Worm (Caenorhabditis elegans): Measurements from ENCODE around the gene F54E4.2.

Gene F54E4.2

DNA sequence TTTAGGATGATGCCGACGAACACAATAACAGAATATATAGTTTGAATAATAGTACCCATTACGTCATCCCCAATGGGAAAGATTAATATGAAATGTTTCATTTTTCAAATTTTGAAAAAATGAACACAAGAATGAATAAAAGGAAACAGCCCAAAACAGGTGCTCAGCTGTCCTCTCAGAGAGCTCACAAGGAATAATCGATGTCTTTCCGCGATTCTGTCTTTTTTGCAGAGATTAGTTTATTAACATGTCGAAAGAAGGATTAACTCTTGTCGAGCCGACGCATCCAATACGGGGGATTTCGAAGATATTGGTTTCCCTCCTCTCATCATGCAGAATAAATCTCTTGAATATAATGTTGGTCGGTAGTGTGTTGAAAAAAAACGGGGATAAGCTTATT is at the start of gene F54E4.2:
Gene F54E4.2 (minus strand): TSS at position 101 of the 400 bp plus-strand sequence.
- TF ChIP-seq unc-62 (GFP tag; optimal IDR thresholded peaks at IDR 0.05), result no peak

- no peak for TF ChIP-seq unc-62 (GFP tag; optimal IDR thresholded peaks at IDR 0.05)
Observed at ce11 chrX:14674028-14674427, 45.3 kb upstream of the F54E4.2 start, which contains the start of gene slt-1. TSS of gene slt-1 (plus strand) at chrX:14674328.

DNA sequence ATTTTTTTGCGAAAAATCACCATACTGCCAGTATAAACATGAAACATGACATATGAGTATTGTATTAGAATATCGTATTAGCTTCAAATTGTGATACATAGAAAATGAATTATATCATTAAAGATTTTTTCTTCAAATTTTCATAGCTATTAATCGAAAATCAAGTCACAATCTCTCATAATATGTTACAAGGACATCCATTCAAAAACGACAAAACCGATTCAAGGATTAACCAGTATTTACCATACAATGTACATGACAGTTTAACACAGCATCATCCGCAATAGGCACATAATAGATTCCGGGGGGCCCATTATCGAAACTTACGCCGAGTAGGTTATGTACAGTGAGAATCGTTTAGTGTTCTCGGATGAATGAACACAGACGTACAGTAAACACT is 42.6 kb upstream of the F54E4.2 start:
- no peak for TF ChIP-seq unc-62 (GFP tag; optimal IDR thresholded peaks at IDR 0.05)

DNA sequence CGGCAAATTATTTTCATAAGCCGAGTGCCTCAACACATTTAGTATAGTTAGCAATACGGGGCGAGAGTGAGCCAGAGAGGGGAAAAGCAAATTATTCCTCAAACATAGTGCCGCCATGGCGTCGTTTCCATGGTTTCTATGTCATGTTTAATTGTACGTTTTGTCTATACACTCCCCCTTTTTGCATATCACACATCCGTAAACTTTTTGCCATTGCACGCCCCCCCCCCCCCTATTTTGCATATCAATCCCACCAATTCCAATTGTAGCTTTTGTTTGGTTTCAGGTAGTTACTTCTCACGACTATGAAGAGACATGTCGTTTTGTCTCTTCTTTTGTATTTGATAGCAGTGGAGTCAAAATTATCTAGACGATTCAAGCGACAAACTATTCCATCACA is 35.3 kb upstream of the F54E4.2 start, which contains the start of gene C26G2.2:
Gene C26G2.2 (plus strand): TSS at position 301 of the 400 bp plus-strand sequence.
- TF ChIP-seq unc-62 (GFP tag; optimal IDR thresholded peaks at IDR 0.05), result no peak

ce11 chrX:14662460-14662859 is 33.7 kb upstream of the F54E4.2 start:
- no peak for TF ChIP-seq unc-62 (GFP tag; optimal IDR thresholded peaks at IDR 0.05)

DNA sequence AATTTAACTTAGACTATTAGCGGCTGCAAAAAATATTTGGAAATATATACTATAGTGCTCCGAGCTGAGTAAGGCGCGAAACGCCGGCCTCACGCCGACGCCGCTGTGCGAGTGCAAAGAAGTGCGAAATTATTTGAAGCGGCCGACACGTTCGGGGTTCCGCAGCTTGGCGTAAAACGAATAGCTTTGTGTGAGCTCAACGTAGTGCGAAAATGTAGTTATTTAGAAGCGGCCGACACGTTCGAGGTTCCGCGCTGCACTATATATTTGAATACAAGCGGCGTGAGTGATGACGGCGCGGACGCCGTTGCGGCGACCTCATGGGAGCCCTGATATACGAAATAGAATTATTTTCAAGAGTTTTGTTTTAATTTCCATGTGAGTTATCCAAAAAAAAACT is 33.2 kb upstream of the F54E4.2 start:
- TF ChIP-seq unc-62 (GFP tag; optimal IDR thresholded peaks at IDR 0.05), result no peak

DNA sequence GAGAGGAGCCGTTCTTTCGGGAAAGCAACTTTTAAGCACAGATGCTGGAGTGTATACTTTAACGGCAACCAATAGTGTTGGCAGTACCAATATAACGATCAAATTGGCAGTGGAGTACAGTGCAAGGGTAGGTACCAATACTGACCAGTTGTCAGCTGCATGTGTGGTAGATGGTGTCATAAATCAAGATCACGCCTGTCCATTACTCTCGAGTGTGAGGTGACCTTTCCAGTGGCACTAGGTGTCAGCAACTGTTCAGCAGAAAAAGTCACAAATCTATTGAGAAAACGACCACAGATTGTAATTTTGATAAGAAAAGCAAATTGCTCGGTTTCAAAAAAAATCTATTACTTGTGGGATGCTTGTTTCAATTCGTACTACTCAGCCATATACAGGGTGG is 30.7 kb upstream of the F54E4.2 start:
- TF ChIP-seq unc-62 (GFP tag; optimal IDR thresholded peaks at IDR 0.05), result no peak

DNA sequence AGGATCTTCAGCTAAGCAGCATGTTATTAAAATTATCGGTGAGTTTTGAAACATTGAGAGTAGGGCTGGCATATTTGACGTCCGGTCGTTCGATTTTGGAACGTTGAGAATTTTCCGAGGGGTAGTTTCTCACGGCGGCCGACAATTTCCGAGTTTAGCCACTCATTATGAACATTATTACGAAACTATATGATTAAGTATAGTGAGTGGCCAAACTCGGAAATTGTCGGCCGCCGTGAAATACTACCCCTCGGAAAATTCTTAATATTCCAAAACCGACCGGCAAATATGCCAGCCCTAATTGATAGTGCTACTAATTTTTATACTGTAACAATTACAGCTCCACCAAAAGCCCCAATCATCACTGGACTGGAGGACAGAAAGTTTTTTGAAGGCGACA is 28.7 kb upstream of the F54E4.2 start:
- TF ChIP-seq unc-62 (GFP tag; optimal IDR thresholded peaks at IDR 0.05), result no peak

ce11 chrX:14654668-14655067 is 26.0 kb upstream of the F54E4.2 start, which contains the start of gene syg-2:
TSS of gene syg-2 (plus strand) at chrX:14654968.
- TF ChIP-seq unc-62 (GFP tag; optimal IDR thresholded peaks at IDR 0.05), result no peak

DNA sequence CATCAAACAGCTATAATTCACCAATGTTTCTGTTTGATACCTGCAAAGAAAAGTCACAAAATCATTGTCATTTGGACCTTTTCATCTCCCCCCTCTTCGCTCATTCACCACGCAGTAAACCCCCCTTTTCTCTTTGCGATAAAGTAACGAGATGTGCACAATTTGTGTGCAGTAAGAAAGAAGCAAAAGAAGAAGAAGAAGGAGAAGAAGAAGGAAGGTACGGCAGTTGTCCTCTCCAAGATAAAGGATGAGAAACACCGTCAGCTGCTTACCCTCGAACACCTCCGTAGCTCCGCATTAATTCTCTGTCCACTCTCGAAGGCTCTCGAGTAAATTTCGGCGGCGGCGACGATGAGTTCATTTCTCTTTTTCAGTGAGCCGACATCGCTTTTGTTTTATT is 24.8 kb upstream of the F54E4.2 start:
- no peak for TF ChIP-seq unc-62 (GFP tag; optimal IDR thresholded peaks at IDR 0.05)

ce11 chrX:14652058-14652457 is 23.3 kb upstream of the F54E4.2 start:
- no peak for TF ChIP-seq unc-62 (GFP tag; optimal IDR thresholded peaks at IDR 0.05)

DNA sequence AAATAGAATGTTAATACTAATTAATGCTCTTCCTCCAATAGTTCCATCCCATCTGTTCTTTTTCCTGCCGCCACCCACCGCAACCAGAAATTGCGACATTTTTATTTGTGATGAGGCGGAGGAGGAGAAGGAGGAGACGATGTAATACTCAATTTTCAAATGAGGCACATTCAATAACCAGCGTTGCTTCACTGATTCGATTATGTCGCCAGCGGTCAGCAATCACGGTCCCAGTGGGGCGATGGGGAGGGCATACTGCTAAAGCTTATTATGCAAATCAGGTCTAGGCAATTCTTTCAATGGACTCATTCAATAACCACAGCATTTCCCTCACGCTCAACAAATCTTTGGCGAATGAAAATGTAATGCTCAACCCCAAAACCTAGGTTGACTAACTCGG is 20.5 kb upstream of the F54E4.2 start:
- no peak for TF ChIP-seq unc-62 (GFP tag; optimal IDR thresholded peaks at IDR 0.05)

DNA sequence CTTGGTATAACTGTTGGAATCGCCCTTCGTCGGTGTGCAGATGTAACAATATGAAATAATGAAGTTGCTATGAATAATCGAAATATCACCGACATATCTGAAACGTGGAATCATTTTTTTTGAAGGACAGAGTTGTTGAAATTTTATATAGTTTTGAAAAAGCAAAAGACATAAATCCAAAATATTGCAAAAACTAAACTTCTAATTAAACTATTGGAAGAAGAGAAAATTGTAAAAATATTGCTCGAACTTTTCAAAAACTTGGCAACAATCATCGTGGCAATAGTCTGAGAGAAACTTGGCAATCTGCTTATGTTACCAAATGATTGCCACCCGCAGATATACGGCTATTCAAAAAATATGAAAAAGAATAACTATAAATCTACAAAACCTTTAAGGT is 16.7 kb upstream of the F54E4.2 start, which contains the start of gene F54E4.4:
Gene F54E4.4 (minus strand): TSS at position 101 of the 400 bp plus-strand sequence.
- TF ChIP-seq unc-62 (GFP tag; optimal IDR thresholded peaks at IDR 0.05), result no peak

DNA sequence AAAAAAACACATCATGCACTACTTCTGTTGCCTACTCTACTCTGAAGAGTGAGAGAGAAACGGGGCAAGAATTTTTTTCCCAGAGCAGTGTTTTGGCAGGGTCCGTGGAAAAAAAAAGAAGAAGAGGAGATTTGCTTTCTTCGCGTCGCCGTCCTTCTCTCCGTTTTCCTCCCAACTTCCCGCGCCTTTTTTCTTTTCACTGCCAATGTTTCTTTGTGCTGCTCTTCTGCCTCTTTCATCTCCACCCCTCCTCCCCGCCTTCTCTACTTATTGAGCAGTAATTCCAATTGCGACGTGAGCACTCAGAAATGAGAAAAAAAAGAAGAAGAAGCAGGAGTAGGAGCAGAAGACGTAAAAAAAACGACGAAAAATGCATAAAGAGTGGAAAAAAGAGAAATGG is 11.2 kb upstream of the F54E4.2 start:
- no peak for TF ChIP-seq unc-62 (GFP tag; optimal IDR thresholded peaks at IDR 0.05)

ce11 chrX:14637445-14637844 is 8.7 kb upstream of the F54E4.2 start:
- TF ChIP-seq unc-62 (GFP tag; optimal IDR thresholded peaks at IDR 0.05), result no peak

DNA sequence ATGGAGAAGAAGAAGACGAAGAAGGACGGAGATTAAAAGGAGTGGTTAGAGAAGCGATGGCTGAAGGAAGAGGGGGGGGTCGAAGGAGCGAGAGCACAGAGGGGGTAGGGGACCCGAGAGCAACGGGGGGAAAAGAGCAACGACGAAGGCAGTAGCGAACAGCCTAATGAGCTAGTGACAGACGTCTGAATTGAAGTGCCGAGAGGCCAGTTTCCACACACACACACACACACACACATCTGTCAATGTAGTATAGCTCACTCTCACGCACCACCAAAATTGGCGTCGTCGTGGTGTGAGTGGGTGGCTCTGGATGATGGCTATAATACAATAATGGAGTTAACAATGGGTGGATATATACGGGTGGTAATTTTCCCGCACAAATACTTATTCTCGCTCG is 8.0 kb upstream of the F54E4.2 start:
- TF ChIP-seq unc-62 (GFP tag; optimal IDR thresholded peaks at IDR 0.05), result no peak

ce11 chrX:14636157-14636556 is 7.4 kb upstream of the F54E4.2 start, which contains the start of gene F54E4.3:
TSS of gene F54E4.3 (minus strand) at chrX:14636421.
- TF ChIP-seq unc-62 (GFP tag; optimal IDR thresholded peaks at IDR 0.05), result no peak

DNA sequence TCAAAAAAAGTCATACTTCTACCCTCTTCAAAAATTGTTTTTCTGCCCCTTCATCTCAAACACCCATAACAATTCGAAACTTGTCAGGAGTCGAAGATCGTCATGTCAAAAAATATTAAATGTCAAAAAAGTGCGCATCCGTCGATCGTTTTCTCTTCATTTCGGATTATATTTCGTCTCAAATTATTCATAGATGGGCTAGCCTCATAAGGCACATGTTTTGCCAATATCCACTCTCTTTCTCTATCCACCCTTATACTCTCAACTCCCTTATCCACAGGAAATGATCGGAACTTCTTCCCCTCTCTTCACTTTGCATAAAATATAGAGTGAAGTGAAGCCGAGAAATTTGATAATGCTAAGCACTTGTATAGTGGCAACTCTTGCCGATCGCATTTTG is 5.0 kb upstream of the F54E4.2 start:
- TF ChIP-seq unc-62 (GFP tag; optimal IDR thresholded peaks at IDR 0.05), result no peak
